Worm (Caenorhabditis elegans) whole organism, L3 larva: ENCODE results near the gene Y51H4A.13.

Experiments
- jun-1 ChIP-seq: fragments of 150-350 bp; optimal IDR thresholded peaks from 2 replicates; lab custom pipeline; 2014; ENCODE audit warnings: missing biosample characterization, missing genetic modification reagents, missing genetic modification characterization
- skn-1 ChIP-seq: fragments of 150-350 bp; optimal IDR thresholded peaks from 2 replicates; lab custom pipeline; 2014; ENCODE audit warnings: missing biosample characterization, missing genetic modification characterization

ce11 chrIV:16629090-16629489 is 17.1 kb downstream of the Y51H4A.13 start, which contains the start of gene Y51H4A.936:
- TF ChIP-seq skn-1 (no peak), jun-1 (tag; lab: Kevin White, UChicago) (no peak)
